Fruit fly (Drosophila melanogaster) whole organism, prepupa: ENCODE results near the gene Myo31DF.

ENCODE experiments used
- CG10631 ChIP-seq: fragments of 200-800 bp; sonication (Bioruptor generic); optimal IDR thresholded peaks from 2 replicates; lab custom pipeline; 2016; ENCODE audit warnings: missing biosample characterization, missing genetic modification characterization
- CG11762 ChIP-seq: fragments of 200-800 bp; sonication (Bioruptor generic); optimal IDR thresholded peaks from 3 replicates; lab custom pipeline; 2016; ENCODE audit warnings: missing biosample characterization, missing genetic modification characterization; ENCODE audit not compliant: insufficient read depth
- CG11902 ChIP-seq: fragments of 200-800 bp; sonication (Bioruptor generic); optimal IDR thresholded peaks from 3 replicates; lab custom pipeline; 2016; ENCODE audit warnings: missing biosample characterization, missing genetic modification characterization
- CG15336 ChIP-seq: fragments of 200-800 bp; sonication (Bioruptor generic); IDR thresholded peaks from 2 replicates; pipeline ENCODE4 v1.3.6; 2022; ENCODE audit warnings: missing biosample characterization, missing genetic modification characterization
- CG1621 ChIP-seq: fragments of 200-800 bp; sonication (Bioruptor generic); optimal IDR thresholded peaks from 3 replicates; lab custom pipeline; 2018; ENCODE audit warnings: missing biosample characterization, mild to moderate bottlenecking, missing genetic modification characterization
- CG16779 ChIP-seq: fragments of 200-800 bp; sonication (Bioruptor generic); optimal IDR thresholded peaks from 3 replicates; lab custom pipeline; 2017; ENCODE audit warnings: missing biosample characterization, mild to moderate bottlenecking, missing genetic modification characterization
- CG31627 ChIP-seq: fragments of 200-800 bp; sonication (Bioruptor generic); optimal IDR thresholded peaks from 3 replicates; lab custom pipeline; 2016; ENCODE audit warnings: missing biosample characterization, missing genetic modification characterization
- CG32006 ChIP-seq: fragments of 200-800 bp; sonication (Bioruptor generic); optimal IDR thresholded peaks from 3 replicates; lab custom pipeline; 2017; ENCODE audit warnings: missing biosample characterization, mild to moderate bottlenecking, missing genetic modification characterization
- CG6163 ChIP-seq: fragments of 200-800 bp; sonication (Bioruptor generic); IDR thresholded peaks from 3 replicates; pipeline ENCODE4 v1.3.6; 2022; ENCODE audit warnings: missing biosample characterization, missing genetic modification characterization
- CG6276 ChIP-seq: fragments of 200-800 bp; sonication (Bioruptor generic); optimal IDR thresholded peaks from 2 replicates; lab custom pipeline; 2017; ENCODE audit warnings: missing biosample characterization, mild to moderate bottlenecking, missing genetic modification characterization
- CG6792 ChIP-seq: fragments of 200-800 bp; sonication (Bioruptor generic); optimal IDR thresholded peaks from 3 replicates; lab custom pipeline; 2016; ENCODE audit warnings: missing biosample characterization, missing genetic modification characterization
- CG6808 ChIP-seq: fragments of 200-800 bp; sonication (Bioruptor generic); optimal IDR thresholded peaks from 3 replicates; lab custom pipeline; 2017; ENCODE audit warnings: missing biosample characterization, missing genetic modification characterization, mild to moderate bottlenecking, moderate library complexity, missing genetic modification reagents
- CG7368 ChIP-seq: fragments of 200-800 bp; sonication (Bioruptor generic); optimal IDR thresholded peaks from 3 replicates; lab custom pipeline; 2016; ENCODE audit warnings: missing biosample characterization, missing genetic modification characterization
- CG8632 ChIP-seq: fragments of 200-800 bp; sonication (Bioruptor generic); optimal IDR thresholded peaks from 3 replicates; lab custom pipeline; 2016; ENCODE audit warnings: missing biosample characterization, missing genetic modification characterization
- Eip75B ChIP-seq: fragments of 200-800 bp; sonication (Bioruptor generic); optimal IDR thresholded peaks from 3 replicates; lab custom pipeline; 2016; ENCODE audit warnings: missing biosample characterization, missing genetic modification characterization
- Eip78C ChIP-seq: fragments of 200-800 bp; sonication (Bioruptor generic); peaks from one replicate; lab custom pipeline; 2016; ENCODE audit warnings: missing biosample characterization, missing genetic modification characterization
- Ets96B ChIP-seq: fragments of 200-800 bp; optimal IDR thresholded peaks from 2 replicates; lab custom pipeline; 2019; ENCODE audit warnings: missing biosample characterization, mild to moderate bottlenecking, missing genetic modification characterization, moderate library complexity
- Gug ChIP-seq: fragments of 200-800 bp; sonication (Bioruptor generic); IDR thresholded peaks from 2 replicates; pipeline ENCODE4 v1.3.6; 2022; ENCODE audit warnings: missing biosample characterization, missing genetic modification characterization
- Hr38 ChIP-seq: sonication (Bioruptor generic); optimal IDR thresholded peaks from 2 replicates; lab custom pipeline; 2016; ENCODE audit warnings: missing biosample characterization, missing genetic modification characterization
- Hr4 ChIP-seq: fragments of 200-800 bp; sonication (Bioruptor generic); optimal IDR thresholded peaks from 3 replicates; lab custom pipeline; 2016; ENCODE audit warnings: missing biosample characterization, missing genetic modification characterization
- Met ChIP-seq: fragments of 200-800 bp; sonication (Bioruptor generic); optimal IDR thresholded peaks from 3 replicates; lab custom pipeline; 2016; ENCODE audit warnings: missing biosample characterization, missing genetic modification characterization
- OdsH ChIP-seq: fragments of 200-800 bp; sonication (Bioruptor generic); optimal IDR thresholded peaks from 3 replicates; lab custom pipeline; 2016; ENCODE audit warnings: missing biosample characterization, missing genetic modification characterization
- Smox ChIP-seq: fragments of 200-800 bp; sonication (Bioruptor generic); optimal IDR thresholded peaks from 3 replicates; lab custom pipeline; 2016; ENCODE audit warnings: missing biosample characterization, missing genetic modification characterization
- Sox102F ChIP-seq: fragments of 200-800 bp; sonication (Bioruptor generic); optimal IDR thresholded peaks from 2 replicates; lab custom pipeline; 2016; ENCODE audit warnings: missing biosample characterization, mild to moderate bottlenecking, missing genetic modification characterization
- Sox14 ChIP-seq: fragments of 200-800 bp; sonication (Bioruptor generic); optimal IDR thresholded peaks from 3 replicates; lab custom pipeline; 2016; ENCODE audit warnings: missing biosample characterization, missing genetic modification characterization
- achi ChIP-seq: fragments of 200-800 bp; sonication (Bioruptor generic); optimal IDR thresholded peaks from 3 replicates; lab custom pipeline; 2016; ENCODE audit warnings: missing biosample characterization, missing genetic modification characterization
- acj6 ChIP-seq: fragments of 200-800 bp; sonication (Bioruptor generic); optimal IDR thresholded peaks from 3 replicates; lab custom pipeline; 2016; ENCODE audit warnings: missing biosample characterization, missing genetic modification characterization
- cyc ChIP-seq: fragments of 200-800 bp; sonication (Bioruptor generic); optimal IDR thresholded peaks from 3 replicates; lab custom pipeline; 2016; ENCODE audit warnings: missing biosample characterization, missing genetic modification characterization
- dac ChIP-seq: fragments of 200-800 bp; sonication (Bioruptor generic); optimal IDR thresholded peaks from 2 replicates; lab custom pipeline; 2017; ENCODE audit warnings: missing biosample characterization, mild to moderate bottlenecking, missing genetic modification characterization
- fd59A ChIP-seq: fragments of 200-800 bp; sonication (Bioruptor generic); optimal IDR thresholded peaks from 2 replicates; lab custom pipeline; 2017; ENCODE audit warnings: missing biosample characterization, mild to moderate bottlenecking, missing genetic modification characterization, missing genetic modification reagents
- fd85E ChIP-seq: fragments of 200-800 bp; sonication (Bioruptor generic); optimal IDR thresholded peaks from 3 replicates; lab custom pipeline; 2016; ENCODE audit warnings: missing biosample characterization, missing genetic modification characterization
- net ChIP-seq: fragments of 200-800 bp; sonication (Bioruptor generic); optimal IDR thresholded peaks from 3 replicates; lab custom pipeline; 2016; ENCODE audit warnings: missing biosample characterization, missing genetic modification characterization
- salr ChIP-seq, 2 experiments: fragments of 200-800 bp; sonication (Bioruptor generic); optimal IDR thresholded peaks; 3 replicates each; lab custom pipeline; 2016 to 2018; ENCODE audit warnings: missing biosample characterization in 2 of 2, missing genetic modification characterization in 2 of 2, mild to moderate bottlenecking in 1 of 2
- svp ChIP-seq: fragments of 200-800 bp; sonication (Bioruptor generic); peaks from one replicate; lab custom pipeline; 2016; ENCODE audit warnings: missing biosample characterization, missing genetic modification characterization
- topi ChIP-seq: fragments of 200-800 bp; sonication (Bioruptor generic); optimal IDR thresholded peaks from 3 replicates; lab custom pipeline; 2016; ENCODE audit warnings: missing biosample characterization, missing genetic modification characterization

Gene Myo31DF

dm6 chr2L:10468388-10468787, 38.2 kb downstream of the Myo31DF start (continued):
- TF ChIP-seq CG31627 (GFP tag; lab: Kevin White, UChicago) (peak; percentile 14), CG6808 (GFP tag; lab: Kevin White, UChicago) (peak; percentile 48), CG11902 (GFP tag; lab: Kevin White, UChicago) (peak; percentile 34), topi (peak; percentile 17), CG1621 (tag; lab: Kevin White, UChicago) (no peak), CG7368 (GFP tag; lab: Kevin White, UChicago) (peak; percentile 37), Met (GFP tag; lab: Kevin White, UChicago) (peak; percentile 25), fd85E (no peak)

dm6 chr2L:10466865-10467270, 39.7 kb downstream of the Myo31DF start:
- no peak for TF ChIP-seq CG16779
- TF ChIP-seq acj6: peak; percentile 12
- TF ChIP-seq salr (GFP tag; optimal IDR thresholded peaks at IDR 0.05; lab: Kevin White, UChicago): peak in 1 of 2 experiments; percentile 62
- no peak for TF ChIP-seq net (GFP tag; lab: Kevin White, UChicago)
- peak; percentile 17 for TF ChIP-seq OdsH (GFP tag; lab: Kevin White, UChicago)
- TF ChIP-seq Smox (GFP tag; lab: Kevin White, UChicago): no peak
- TF ChIP-seq fd59A: no peak
- TF ChIP-seq achi (GFP tag; lab: Kevin White, UChicago): peak; percentile 18
- no peak for TF ChIP-seq CG6792 (GFP tag; lab: Kevin White, UChicago)
- TF ChIP-seq Eip78C: peak; percentile 79
- peak; percentile 29 for TF ChIP-seq CG6276 (GFP tag; lab: Kevin White, UChicago)
- TF ChIP-seq Hr4 (GFP tag; lab: Kevin White, UChicago): peak; percentile 47
- TF ChIP-seq, all 60 proteins: peak for 7

dm6 chr2L:10458979-10459378, 47.6 kb downstream of the Myo31DF start:
- TF ChIP-seq fd59A (no peak), dac (no peak), CG6163 (GFP tag; lab: Robert Waterston, UW) (no peak), Sox102F (no peak), Sox14 (no peak), CG8632 (GFP tag; lab: Kevin White, UChicago) (no peak), Gug (no peak), CG11762 (GFP tag; lab: Kevin White, UChicago) (no peak), CG31627 (GFP tag; lab: Kevin White, UChicago) (no peak), Ets96B (no peak), Eip75B (GFP tag; lab: Kevin White, UChicago) (no peak), CG15336 (GFP tag; lab: Robert Waterston, UW) (no peak), salr (GFP tag; optimal IDR thresholded peaks at IDR 0.05; lab: Kevin White, UChicago) (no peak), cyc (no peak), Hr38 (GFP tag; lab: Kevin White, UChicago) (no peak)

dm6 chr2L:10457191-10457899, 49.2 kb downstream of the Myo31DF start, which contains the start of the genes LManI and LManII:
TSS of gene LManI (minus strand) at chr2L:10457241.
TSS of gene LManII (plus strand) at chr2L:10457658.
- TF ChIP-seq CG10631 (GFP tag; lab: Kevin White, UChicago): no peak
- peak; percentile 72 for TF ChIP-seq svp (GFP tag; lab: Kevin White, UChicago)
- TF ChIP-seq CG16779: no peak
- no peak for TF ChIP-seq CG32006
- no peak for TF ChIP-seq cyc
- no peak for TF ChIP-seq Eip78C
